Worm (Caenorhabditis elegans) whole organism, midembryonic: ENCODE data around the gene srw-54.

Experiments used
- flt-1 ChIP-seq: fragments of 200-800 bp; sonication (Bioruptor generic); IDR thresholded peaks from 2 replicates; pipeline ENCODE4 v1.3.6; 2022; ENCODE audit warnings: missing genetic modification characterization, missing compliant biosample characterization
- ztf-29 ChIP-seq: fragments of 200-800 bp; sonication (Bioruptor generic); IDR thresholded peaks from 2 replicates; pipeline ENCODE4 v1.3.6; 2022; ENCODE audit warnings: missing genetic modification reagents, missing genetic modification characterization, missing compliant biosample characterization

DNA sequence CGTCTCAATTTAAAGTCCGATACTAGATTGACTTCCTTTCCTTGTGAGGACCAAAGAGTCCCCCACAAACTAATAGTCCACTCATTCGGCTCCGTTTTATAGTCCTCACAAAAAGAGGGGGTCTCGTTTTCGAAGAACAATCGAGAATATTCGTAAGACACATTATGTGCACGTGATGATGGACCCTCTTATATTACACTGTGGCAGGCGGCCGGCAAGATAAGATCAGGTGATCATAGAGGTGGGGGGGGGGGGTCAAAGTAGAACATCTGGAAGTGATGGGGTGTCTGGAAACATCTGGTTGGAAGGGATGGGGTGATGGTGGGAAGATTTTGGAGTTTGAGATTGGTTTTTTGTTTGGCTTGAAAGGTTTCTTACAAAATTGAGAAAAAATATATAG is 12.7 kb upstream of the srw-54 start:
- TF ChIP-seq flt-1 (GFP tag; lab: Robert Waterston, UW) (no peak), ztf-29 (no peak)
